Worm (Caenorhabditis elegans) whole organism, late embryonic: ENCODE measurements around the gene cpr-2.

Source experiments
- C08G9.2 ChIP-seq: sonication (generic microtip); optimal IDR thresholded peaks from 2 replicates; lab custom pipeline; 2016; ENCODE audit warnings: mild to moderate bottlenecking, missing genetic modification characterization, moderate library complexity, missing compliant biosample characterization
- C38D4.7 ChIP-seq: fragments of 200-800 bp; sonication (Bioruptor generic); optimal IDR thresholded peaks from 2 replicates; lab custom pipeline; 2018; ENCODE audit warnings: mild to moderate bottlenecking, missing genetic modification characterization, moderate library complexity, missing compliant biosample characterization
- F13H6.1 ChIP-seq: sonication (generic microtip); optimal IDR thresholded peaks from 2 replicates; lab custom pipeline; 2016; ENCODE audit warnings: missing genetic modification characterization, missing compliant biosample characterization
- T23F11.4 ChIP-seq: fragments of 200-800 bp; sonication (Bioruptor generic); optimal IDR thresholded peaks from 2 replicates; lab custom pipeline; 2018; ENCODE audit warnings: mild to moderate bottlenecking, missing genetic modification characterization, missing compliant biosample characterization
- Y22D7AL.16 ChIP-seq: sonication (generic microtip); optimal IDR thresholded peaks from 2 replicates; lab custom pipeline; 2016; ENCODE audit warnings: missing genetic modification characterization, missing compliant biosample characterization
- ahr-1 ChIP-seq: sonication (generic microtip); optimal IDR thresholded peaks from 2 replicates; lab custom pipeline; 2016; ENCODE audit warnings: missing genetic modification characterization, missing compliant biosample characterization
- ama-1 ChIP-seq: fragments of 150-350 bp; optimal IDR thresholded peaks from 2 replicates; lab custom pipeline; 2014
- ceh-2 ChIP-seq: sonication (generic microtip); optimal IDR thresholded peaks from 2 replicates; lab custom pipeline; 2016; ENCODE audit warnings: missing genotype, missing genetic modification characterization, missing compliant biosample characterization
- ceh-24 ChIP-seq: sonication (generic microtip); optimal IDR thresholded peaks from 2 replicates; lab custom pipeline; 2016; ENCODE audit warnings: mild to moderate bottlenecking, missing genetic modification characterization, missing compliant biosample characterization
- ceh-30 ChIP-seq: fragments of 150-350 bp; optimal IDR thresholded peaks from 2 replicates; lab custom pipeline; 2014; ENCODE audit warnings: missing biosample characterization, missing genetic modification characterization
- ceh-31 ChIP-seq: sonication (generic microtip); optimal IDR thresholded peaks from 2 replicates; lab custom pipeline; 2016; ENCODE audit warnings: missing genetic modification characterization, missing compliant biosample characterization
- ceh-34 ChIP-seq: sonication (generic microtip); optimal IDR thresholded peaks from 2 replicates; lab custom pipeline; 2016; ENCODE audit warnings: mild to moderate bottlenecking, missing genetic modification characterization, missing compliant biosample characterization
- ceh-6 ChIP-seq: fragments of 200-800 bp; sonication (Bioruptor generic); optimal IDR thresholded peaks from 2 replicates; lab custom pipeline; 2018; ENCODE audit warnings: mild to moderate bottlenecking, missing genetic modification characterization, missing compliant biosample characterization
- che-1 ChIP-seq: sonication (generic microtip); optimal IDR thresholded peaks from 2 replicates; lab custom pipeline; 2016; ENCODE audit warnings: mild to moderate bottlenecking, missing genetic modification characterization, missing compliant biosample characterization
- elt-4 ChIP-seq: sonication (generic microtip); optimal IDR thresholded peaks from 2 replicates; lab custom pipeline; 2016; ENCODE audit warnings: missing genetic modification characterization, missing compliant biosample characterization
- ets-4 ChIP-seq: sonication (generic microtip); optimal IDR thresholded peaks from 2 replicates; lab custom pipeline; 2016; ENCODE audit warnings: missing genetic modification characterization, missing compliant biosample characterization
- fkh-10 ChIP-seq: fragments of 150-350 bp; optimal IDR thresholded peaks from 2 replicates; lab custom pipeline; 2014; ENCODE audit warnings: missing biosample characterization, missing genetic modification reagents, missing genetic modification characterization
- hlh-13 ChIP-seq: fragments of 200-800 bp; sonication (Bioruptor generic); optimal IDR thresholded peaks from 2 replicates; lab custom pipeline; 2018; ENCODE audit warnings: mild to moderate bottlenecking, missing genetic modification characterization, missing compliant biosample characterization
- hlh-8 ChIP-seq: sonication (generic microtip); optimal IDR thresholded peaks from 2 replicates; lab custom pipeline; 2016; ENCODE audit warnings: missing genotype, missing genetic modification characterization, missing compliant biosample characterization
- lin-11 ChIP-seq: fragments of 200-800 bp; sonication (Bioruptor generic); optimal IDR thresholded peaks from 2 replicates; lab custom pipeline; 2018; ENCODE audit warnings: mild to moderate bottlenecking, missing genetic modification characterization, missing compliant biosample characterization
- nfya-1 ChIP-seq: sonication (generic microtip); optimal IDR thresholded peaks from 2 replicates; lab custom pipeline; 2017; ENCODE audit warnings: missing genetic modification characterization, mild to moderate bottlenecking, missing compliant biosample characterization, antibody characterized with exemption, moderate library complexity
- nhr-11 ChIP-seq: fragments of 150-350 bp; optimal IDR thresholded peaks from 2 replicates; lab custom pipeline; 2014; ENCODE audit warnings: missing biosample characterization, missing genetic modification characterization
- pag-3 ChIP-seq: sonication (generic microtip); optimal IDR thresholded peaks from 2 replicates; lab custom pipeline; 2016; ENCODE audit warnings: missing compliant biosample characterization, missing genetic modification characterization, borderline replicate concordance
- pat-9 ChIP-seq: fragments of 200-800 bp; sonication (Bioruptor generic); optimal IDR thresholded peaks from 2 replicates; lab custom pipeline; 2018; ENCODE audit warnings: mild to moderate bottlenecking, missing genetic modification characterization, moderate library complexity, missing compliant biosample characterization
- pax-1 ChIP-seq: fragments of 150-350 bp; optimal IDR thresholded peaks from 2 replicates; lab custom pipeline; 2014; ENCODE audit warnings: missing biosample characterization, missing genetic modification characterization
- pha-4 ChIP-seq: fragments of 150-350 bp; optimal IDR thresholded peaks from 2 replicates; lab custom pipeline; 2018; ENCODE audit warnings: missing biosample characterization, missing genetic modification reagents, missing genetic modification characterization
- tbx-2 ChIP-seq: sonication (generic microtip); optimal IDR thresholded peaks from 2 replicates; lab custom pipeline; 2016; ENCODE audit warnings: missing genetic modification characterization, missing compliant biosample characterization
- tbx-7 ChIP-seq: sonication (generic microtip); optimal IDR thresholded peaks from 2 replicates; lab custom pipeline; 2016; ENCODE audit warnings: missing genotype, missing genetic modification characterization, missing compliant biosample characterization
- ttx-3 ChIP-seq: sonication (generic microtip); optimal IDR thresholded peaks from 2 replicates; lab custom pipeline; 2016; ENCODE audit warnings: missing genetic modification reagents, missing genetic modification characterization, missing compliant biosample characterization
- unc-3 ChIP-seq, 2 experiments: fragments of 200-800 bp in 1 of 2; sonication (Bioruptor generic) in 1 of 2; sonication (generic microtip) in 1 of 2; conservative IDR thresholded peaks in 1 of 2; optimal IDR thresholded peaks in 1 of 2; 2 replicates each; pipeline versions ENCODE4 v1.3.6 to Lab custom; 2016 to 2022; ENCODE audit warnings: missing compliant biosample characterization in 2 of 2, missing genetic modification characterization in 2 of 2, missing genetic modification reagents in 1 of 2
- unc-42 ChIP-seq: sonication (generic microtip); optimal IDR thresholded peaks from 2 replicates; lab custom pipeline; 2016; ENCODE audit warnings: missing genotype, missing genetic modification characterization, missing compliant biosample characterization
- unc-55 ChIP-seq: sonication (generic microtip); optimal IDR thresholded peaks from 2 replicates; lab custom pipeline; 2017; ENCODE audit warnings: missing biosample characterization, missing genetic modification reagents, missing genetic modification characterization
- ztf-16 ChIP-seq: sonication (generic microtip); optimal IDR thresholded peaks from 2 replicates; lab custom pipeline; 2017; ENCODE audit warnings: missing genetic modification characterization, missing compliant biosample characterization

Gene cpr-2

ce11 chrV:16540657-16541056 lies 6.8 kb upstream of the cpr-2 start:
- TF ChIP-seq ets-4 (tag; lab: Kevin White, UChicago) (no peak), nfya-1 (tag; lab: Kevin White, UChicago) (peak; percentile 77)

DNA sequence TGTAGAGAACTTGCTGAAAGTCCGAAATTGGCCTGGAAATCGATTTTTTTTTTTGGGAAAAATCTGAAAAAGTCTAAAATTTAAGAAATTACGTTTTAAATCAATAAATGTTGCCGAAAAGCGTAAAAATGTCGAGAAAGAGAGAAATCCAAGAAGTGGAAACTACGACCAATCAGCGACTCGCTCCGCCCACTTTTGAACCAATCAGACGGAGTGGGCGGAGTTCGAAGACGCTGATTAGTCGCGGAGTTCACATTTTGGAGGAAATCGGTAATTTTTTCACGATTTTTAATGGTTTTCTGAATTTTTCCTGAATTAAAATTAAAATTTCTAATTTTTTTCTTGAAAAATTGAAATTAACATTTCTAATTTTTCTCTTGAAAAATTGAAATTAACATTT lies 5.8 kb upstream of the cpr-2 start:
- peak; percentile 83 for TF ChIP-seq nfya-1 (tag; lab: Kevin White, UChicago)
- TF ChIP-seq fkh-10 (GFP tag; lab: Kevin White, UChicago) = no peak
- TF ChIP-seq nhr-11 (tag; lab: Kevin White, UChicago) = no peak
- no peak for TF ChIP-seq ttx-3 (tag; lab: Kevin White, UChicago)
- TF ChIP-seq ceh-34 (tag; lab: Kevin White, UChicago) = no peak
- TF ChIP-seq, all 69 proteins: peak for 1

DNA sequence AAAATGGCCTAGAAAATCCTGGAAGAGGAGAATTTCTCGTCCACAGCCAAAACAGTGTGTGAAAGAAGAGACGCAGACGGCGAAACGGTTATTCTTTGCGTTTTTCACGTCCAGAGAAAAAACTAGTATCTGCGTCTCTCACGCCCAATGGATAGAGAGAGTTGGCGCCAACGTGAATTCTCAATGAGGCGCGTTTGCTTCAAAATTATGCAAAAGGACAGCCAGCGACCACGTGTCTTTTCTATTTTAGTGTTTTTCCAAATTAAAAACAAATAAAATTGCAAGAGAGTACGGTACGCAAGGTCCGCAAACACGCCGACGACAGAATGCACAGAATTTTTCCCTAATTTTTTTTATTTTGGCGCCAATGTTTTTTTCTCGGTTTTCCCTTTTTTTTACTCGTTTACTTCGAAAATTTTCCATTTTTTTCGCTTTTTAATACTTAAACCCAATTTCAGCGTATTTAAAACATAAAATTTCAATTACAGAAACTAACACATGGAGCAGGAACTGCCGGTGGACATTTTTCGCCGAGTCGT lies 4.1 kb upstream of the cpr-2 start, which contains the start of gene Y32B12B.2:
TSS of gene Y32B12B.2 (plus strand) at position 489 of the 539 bp plus-strand sequence.
- no peak for TF ChIP-seq tbx-2
- TF ChIP-seq unc-42 (tag; lab: Kevin White, UChicago) = peak; percentile 28
- no peak for TF ChIP-seq C38D4.7 (GFP tag; lab: Kevin White, UChicago)
- TF ChIP-seq ceh-2 (tag; lab: Kevin White, UChicago) = peak; percentile 1
- TF ChIP-seq ceh-31 = peak; percentile 25
- peak; percentile 31 for TF ChIP-seq C08G9.2 (tag; lab: Kevin White, UChicago)
- no peak for TF ChIP-seq ama-1 (lab: Kevin White, UChicago)
- TF ChIP-seq ets-4 (tag; lab: Kevin White, UChicago) = peak; percentile 1
- TF ChIP-seq tbx-7 (tag; lab: Kevin White, UChicago) = peak; percentile 7
- TF ChIP-seq, all 69 proteins: peak for 6

ce11 chrV:16536701-16537100 lies 2.8 kb upstream of the cpr-2 start, which contains the start of gene Y32B12B.1:
Gene Y32B12B.1, plus strand, starts transcription at chrV:16537001.
- TF ChIP-seq ama-1 (lab: Kevin White, UChicago) = no peak

DNA sequence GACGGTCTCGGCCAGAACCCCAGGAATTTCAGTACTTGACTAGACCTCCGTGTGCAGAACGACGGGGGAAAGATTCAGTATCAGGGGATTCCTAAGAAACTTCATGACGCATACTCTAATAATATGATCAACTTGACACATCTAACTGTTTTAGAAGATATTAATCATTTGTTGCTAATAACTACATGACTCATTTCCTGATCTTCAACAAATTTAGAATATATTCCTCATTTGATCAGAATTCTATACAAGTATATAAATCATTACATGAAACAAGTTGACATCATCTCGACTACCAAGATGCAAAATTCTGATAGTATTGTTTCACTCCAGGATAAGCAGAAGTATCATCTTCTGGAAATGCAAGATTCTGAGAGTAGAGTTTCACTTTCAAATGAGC lies 1.3 kb upstream of the cpr-2 start, which contains the start of gene Y32B12B.8:
TSS of gene Y32B12B.8 (plus strand) at position 301 of the 400 bp plus-strand sequence.
- TF ChIP-seq ceh-6 (GFP tag; lab: Kevin White, UChicago) = no peak
- no peak for TF ChIP-seq tbx-2
- TF ChIP-seq F13H6.1 (tag; lab: Kevin White, UChicago) = no peak
- TF ChIP-seq ahr-1 (tag; lab: Kevin White, UChicago) = no peak
- TF ChIP-seq hlh-8 (tag; lab: Kevin White, UChicago) = no peak
- no peak for TF ChIP-seq fkh-10 (GFP tag; lab: Kevin White, UChicago)
- TF ChIP-seq T23F11.4 = no peak
- no peak for TF ChIP-seq elt-4 (tag; lab: Kevin White, UChicago)

DNA sequence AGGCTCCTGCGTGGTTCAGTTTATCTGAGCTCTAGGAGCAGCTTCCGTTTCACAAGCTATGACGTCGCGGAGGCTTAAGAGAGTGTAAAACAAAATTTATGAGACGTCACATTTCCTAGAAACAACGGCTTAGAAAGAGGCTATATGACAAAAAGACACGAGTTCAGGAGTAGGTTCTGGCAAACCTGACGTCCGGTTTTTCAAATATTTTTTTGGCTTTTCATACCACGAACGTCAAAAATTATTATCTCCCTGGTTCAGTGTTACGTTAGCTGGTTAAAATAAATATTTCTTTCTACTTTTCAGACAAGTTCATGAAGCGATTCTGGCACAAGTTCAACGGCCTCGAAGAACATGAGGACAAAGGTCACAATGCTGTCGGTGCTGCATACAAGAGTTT lies 6.1 kb downstream of the cpr-2 start, which contains the start of gene F36D3.16:
TSS of gene F36D3.16 (plus strand) at position 301 of the 400 bp plus-strand sequence.
- TF ChIP-seq unc-3 (GFP tag; conservative IDR thresholded peaks at IDR 0.05; lab: Robert Waterston, UW) (no peak), unc-3 (tag; optimal IDR thresholded peaks at IDR 0.05; lab: Kevin White, UChicago) (no peak), pag-3 (tag; lab: Kevin White, UChicago) (no peak), ceh-30 (tag; lab: Kevin White, UChicago) (no peak), che-1 (tag; lab: Kevin White, UChicago) (no peak), pha-4 (tag; lab: Kevin White, UChicago) (no peak), Y22D7AL.16 (tag; lab: Kevin White, UChicago) (no peak), pat-9 (tag; lab: Kevin White, UChicago) (no peak), F13H6.1 (tag; lab: Kevin White, UChicago) (no peak), hlh-13 (GFP tag; lab: Kevin White, UChicago) (no peak), ttx-3 (tag; lab: Kevin White, UChicago) (no peak), ztf-16 (tag; lab: Kevin White, UChicago) (no peak), lin-11 (tag; lab: Kevin White, UChicago) (no peak), ceh-24 (tag; lab: Kevin White, UChicago) (no peak), nhr-11 (tag; lab: Kevin White, UChicago) (no peak), pax-1 (tag; lab: Kevin White, UChicago) (no peak), ceh-34 (tag; lab: Kevin White, UChicago) (no peak), unc-55 (no peak), ceh-2 (tag; lab: Kevin White, UChicago) (no peak)
